Fruit fly (Drosophila melanogaster) Kc167 (cell line): ENCODE results near the gene CG7227.

Source experiments
- Myc ChIP-seq: fragments of >200 bp; optimal IDR thresholded peaks from 2 replicates; lab custom pipeline; 2017; ENCODE audit warnings: missing external identifiers
- Sin3A ChIP-seq: fragments of >200 bp; optimal IDR thresholded peaks from 2 replicates; lab custom pipeline; 2018; ENCODE audit warnings: missing external identifiers
- h ChIP-seq: fragments of >200 bp; optimal IDR thresholded peaks from 3 replicates; lab custom pipeline; 2018; ENCODE audit warnings: missing external identifiers
- insv ChIP-seq: fragments of >200 bp; optimal IDR thresholded peaks from 3 replicates; lab custom pipeline; 2018; ENCODE audit warnings: missing external identifiers
- psq ChIP-seq: fragments of >200 bp; optimal IDR thresholded peaks from 2 replicates; lab custom pipeline; 2017; ENCODE audit warnings: missing external identifiers
- ttk ChIP-seq: sonication (Bioruptor generic); optimal IDR thresholded peaks from 2 replicates; lab custom pipeline; 2017; ENCODE audit warnings: missing external identifiers

The CG7227 gene

DNA sequence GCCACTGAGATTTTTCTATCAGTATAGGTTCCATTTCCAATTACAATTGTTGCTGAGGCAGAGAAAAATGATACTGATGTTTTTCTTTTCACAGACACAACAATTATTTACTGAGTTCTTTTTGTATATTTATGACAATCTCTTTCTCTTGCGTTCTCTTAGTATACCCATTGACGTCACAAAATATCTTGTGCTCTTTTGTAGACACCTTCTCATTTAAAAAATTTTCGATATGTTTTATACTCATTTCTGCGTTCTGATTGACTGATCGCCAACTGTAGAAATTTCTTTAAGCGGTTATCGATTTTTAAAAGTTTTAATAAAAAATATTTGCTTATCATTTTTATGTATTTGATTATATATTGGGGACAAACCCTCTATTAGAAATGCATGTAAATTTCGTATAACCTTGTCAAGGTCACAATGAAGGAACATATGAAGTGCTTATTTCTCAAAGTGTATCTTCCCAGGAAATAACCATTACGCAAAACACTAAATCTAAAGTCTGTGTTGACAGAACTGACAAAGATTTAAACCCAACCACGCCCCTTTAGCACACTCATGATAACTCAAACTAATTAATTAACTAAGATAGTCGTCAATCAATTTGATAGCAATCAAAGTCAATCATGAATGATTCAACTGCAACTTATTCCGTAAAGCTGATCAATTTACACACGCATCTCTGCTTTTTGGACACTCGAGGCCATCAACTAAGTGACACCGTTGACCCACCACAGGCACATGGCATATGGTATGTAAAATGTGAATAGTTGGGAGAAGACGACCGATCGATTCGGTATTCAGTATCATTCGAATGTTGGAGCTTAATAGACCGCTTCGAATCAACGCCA lies 12.9 kb upstream of the CG7227 start, which contains the start of the genes Glyat and Tg:
Gene Glyat (minus strand): TSS at position 51 of the 854 bp plus-strand sequence.
Gene Tg (plus strand): TSS at position 804 of the 854 bp plus-strand sequence.
- TF ChIP-seq Sin3A (no peak), psq (no peak), h (no peak), Myc (lab: Kevin White, UChicago) (no peak), ttk (lab: Kevin White, UChicago) (no peak), insv (lab: Kevin White, UChicago) (no peak)

DNA sequence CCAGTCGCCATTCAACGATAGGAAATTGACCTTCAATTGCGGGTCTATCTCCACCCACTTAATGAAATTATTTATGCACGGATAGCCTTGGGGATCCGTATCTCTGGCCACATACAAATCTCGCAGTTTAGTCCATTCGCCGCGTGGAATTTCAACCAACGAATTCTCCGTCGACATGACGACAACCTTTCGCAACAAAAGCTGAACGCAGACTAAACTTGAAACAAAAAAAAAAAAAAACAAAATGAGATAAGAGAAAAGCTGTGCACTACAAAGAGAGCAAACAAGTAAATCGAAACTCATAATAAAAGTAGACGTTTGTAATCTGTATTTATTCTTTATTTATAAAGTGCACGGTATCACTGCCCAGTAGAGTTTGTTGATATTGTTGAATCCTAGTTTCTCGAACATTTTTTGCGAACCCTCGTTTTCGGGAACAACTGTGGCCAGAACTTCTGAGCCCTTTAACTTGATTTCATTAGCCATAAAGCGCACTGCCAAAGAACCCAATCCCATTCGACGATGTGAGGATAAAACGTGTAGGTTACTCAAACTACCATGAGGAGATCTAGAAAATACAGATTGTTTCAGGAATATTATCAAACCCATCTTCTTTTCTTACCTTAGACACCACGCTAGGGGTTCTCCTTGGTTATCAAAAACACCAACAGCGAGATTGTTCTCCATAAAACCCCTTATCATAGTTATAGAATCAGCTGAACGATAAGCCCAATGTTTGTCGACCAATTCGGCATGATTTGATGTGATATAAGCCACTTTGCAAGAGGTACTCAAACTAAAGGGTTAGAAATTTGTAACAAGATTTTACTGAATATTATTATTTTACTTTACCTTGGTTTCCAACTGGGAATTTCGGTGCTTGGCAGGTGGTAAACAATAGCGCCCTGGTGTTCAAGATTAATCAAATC lies 11.6 kb upstream of the CG7227 start, which contains the start of gene CG12560:
Gene CG12560 (minus strand): TSS at position 195 of the 929 bp plus-strand sequence.
- TF ChIP-seq Myc (lab: Kevin White, UChicago) (no peak), h (no peak), ttk (lab: Kevin White, UChicago) (no peak), psq (no peak), Sin3A (no peak), insv (lab: Kevin White, UChicago) (no peak)

DNA sequence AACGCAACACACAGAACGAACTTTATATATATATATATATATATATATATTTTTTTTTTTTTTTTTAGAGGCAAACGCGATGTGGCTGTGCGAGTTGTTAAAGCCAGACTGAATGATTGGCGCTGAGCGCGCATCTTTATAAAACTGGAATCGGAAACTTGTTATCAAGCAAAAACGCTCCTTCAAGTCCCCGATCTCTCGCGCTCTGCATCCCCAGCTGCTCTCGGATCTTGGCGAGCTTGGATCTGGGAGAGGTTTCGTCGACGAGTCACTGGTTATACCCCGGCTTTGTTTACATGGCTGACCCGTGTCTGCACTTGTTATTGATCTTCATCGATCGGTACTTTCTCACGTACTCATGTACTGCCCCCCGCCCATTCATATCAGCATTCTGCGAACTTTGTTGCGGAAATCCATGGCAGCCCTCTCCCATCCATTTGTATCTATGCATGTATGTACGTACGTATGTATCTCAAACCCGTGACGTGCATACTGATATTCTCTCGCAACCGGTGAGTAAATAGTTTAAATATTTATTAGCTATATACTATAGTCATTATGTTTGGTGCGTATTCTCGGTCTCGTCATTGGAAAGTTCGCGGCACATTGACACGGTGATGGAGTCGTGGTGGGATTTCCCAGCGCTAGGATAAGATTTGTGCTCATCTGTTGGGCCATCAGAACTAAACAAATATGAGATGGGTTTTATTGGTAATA lies 9.4 kb upstream of the CG7227 start, which contains the start of gene Spn28Dc:
Gene Spn28Dc (minus strand): TSS at position 51 of the 717 bp plus-strand sequence.
- no peak for TF ChIP-seq h
- no peak for TF ChIP-seq Sin3A
- TF ChIP-seq psq, result no peak
- no peak for TF ChIP-seq ttk (lab: Kevin White, UChicago)
- TF ChIP-seq insv (lab: Kevin White, UChicago), result no peak
- no peak for TF ChIP-seq Myc (lab: Kevin White, UChicago)

DNA sequence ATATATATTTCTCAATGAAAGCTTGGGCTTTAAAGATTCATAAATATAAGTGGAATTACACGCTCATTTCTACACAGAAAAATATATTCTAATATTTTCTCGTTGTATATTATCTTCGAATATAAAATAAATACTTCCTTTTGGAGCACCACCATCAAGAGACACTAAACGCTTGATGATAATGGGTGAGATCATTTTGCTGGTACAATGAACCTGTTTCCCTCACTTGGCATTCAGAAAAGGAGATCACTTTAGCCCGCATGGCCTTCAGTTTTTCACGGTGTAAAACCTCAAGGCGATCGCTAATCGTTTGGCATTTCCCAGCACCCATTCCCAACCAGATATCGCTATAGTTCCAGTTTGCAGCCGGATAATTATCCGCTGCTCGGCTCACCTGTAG lies 8.1 kb upstream of the CG7227 start:
- TF ChIP-seq h, result no peak
- TF ChIP-seq insv (lab: Kevin White, UChicago), result no peak
- TF ChIP-seq ttk (lab: Kevin White, UChicago), result no peak
- TF ChIP-seq psq, result no peak
- no peak for TF ChIP-seq Myc (lab: Kevin White, UChicago)
- no peak for TF ChIP-seq Sin3A

DNA sequence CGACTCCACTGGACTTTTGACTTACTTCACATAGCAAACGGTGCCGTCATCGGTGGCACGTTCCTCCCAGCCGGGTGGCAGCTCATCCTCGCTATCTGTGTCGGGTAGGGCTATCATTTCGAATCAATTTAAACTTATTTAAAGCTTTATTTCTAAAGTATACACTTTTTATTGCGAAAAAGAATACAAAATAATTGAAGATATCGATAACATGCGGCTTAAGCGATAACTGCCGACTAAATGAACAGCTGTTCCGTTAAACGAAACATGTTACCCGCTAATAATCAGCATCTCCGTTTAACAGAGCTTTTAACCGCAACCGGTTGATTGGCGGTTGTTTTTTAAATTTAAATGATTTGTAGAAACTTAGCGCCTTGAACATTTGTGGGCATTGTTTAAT lies 6.1 kb upstream of the CG7227 start, which contains the start of gene Wwox:
Gene Wwox (minus strand): TSS at position 215 of the 400 bp plus-strand sequence.
- no peak for TF ChIP-seq h
- no peak for TF ChIP-seq ttk (lab: Kevin White, UChicago)
- no peak for TF ChIP-seq Sin3A
- no peak for TF ChIP-seq Myc (lab: Kevin White, UChicago)
- TF ChIP-seq psq, result no peak
- no peak for TF ChIP-seq insv (lab: Kevin White, UChicago)

DNA sequence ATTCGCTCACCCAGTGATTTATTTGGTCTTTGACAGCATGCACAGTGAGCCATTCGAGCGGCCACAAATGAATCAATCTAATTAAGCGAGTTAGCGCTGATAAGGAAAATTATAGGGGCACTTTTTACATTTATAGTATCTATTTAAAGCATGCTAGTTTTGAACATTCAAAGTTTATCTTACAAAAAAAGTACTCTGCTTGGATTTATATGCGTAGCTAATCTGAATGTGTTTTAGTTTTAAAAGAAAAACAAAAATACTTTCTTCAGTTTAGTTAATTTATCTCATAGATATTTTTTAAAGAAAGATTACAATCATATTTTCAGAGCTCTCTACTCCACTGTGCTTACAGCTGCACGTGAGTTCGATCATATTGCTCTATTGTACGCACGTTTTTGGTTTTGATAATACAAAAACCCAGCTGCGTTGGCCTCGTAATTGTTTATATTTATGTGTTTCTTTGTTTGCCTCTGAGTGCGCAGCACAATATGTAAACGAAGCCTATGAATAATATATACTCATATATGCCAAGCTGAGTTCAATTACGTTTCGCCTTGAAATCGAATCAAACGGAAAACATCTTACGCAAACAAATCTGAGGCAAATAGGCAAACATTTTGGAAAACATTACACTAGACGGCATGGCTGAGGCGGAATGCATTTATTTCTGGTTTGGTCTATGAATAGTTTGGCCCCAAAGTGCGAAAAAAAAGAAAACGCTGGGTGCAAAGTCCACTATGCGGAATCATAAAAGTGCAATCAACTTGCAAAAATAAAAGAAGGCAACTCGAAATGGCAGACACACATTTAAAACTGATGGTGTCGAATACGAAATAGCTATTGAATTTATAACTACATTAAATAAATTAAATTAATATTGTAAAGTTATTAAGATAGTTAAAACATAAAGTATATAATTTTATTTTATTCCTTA lies 4.0 kb upstream of the CG7227 start:
- TF ChIP-seq insv (lab: Kevin White, UChicago) (no peak), psq (no peak), ttk (lab: Kevin White, UChicago) (no peak), h (no peak), Sin3A (no peak), Myc (lab: Kevin White, UChicago) (no peak)

DNA sequence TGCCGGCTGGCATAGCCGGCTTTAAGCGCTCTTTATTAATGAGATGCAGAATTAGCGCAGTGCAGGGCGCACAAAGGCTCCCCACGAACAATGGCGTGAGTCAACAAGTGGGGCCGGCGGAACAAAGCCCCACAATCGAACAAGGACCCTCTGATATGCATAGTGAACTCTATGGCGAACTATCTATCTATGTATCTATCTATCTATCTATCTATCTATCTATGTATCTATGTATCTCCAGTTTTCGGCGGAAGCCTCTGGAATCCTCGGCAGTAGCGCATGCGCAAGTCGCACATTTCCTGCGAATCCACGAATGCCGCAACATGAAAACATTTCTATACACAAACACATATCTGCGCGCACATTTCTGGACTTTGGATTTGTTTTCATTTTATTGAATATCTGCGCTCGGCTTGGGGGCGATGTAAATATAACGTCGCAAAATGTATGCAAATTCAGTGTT lies 2.7 kb upstream of the CG7227 start:
- TF ChIP-seq Sin3A, result no peak
- TF ChIP-seq insv (lab: Kevin White, UChicago), result no peak
- no peak for TF ChIP-seq Myc (lab: Kevin White, UChicago)
- no peak for TF ChIP-seq psq
- no peak for TF ChIP-seq ttk (lab: Kevin White, UChicago)

DNA sequence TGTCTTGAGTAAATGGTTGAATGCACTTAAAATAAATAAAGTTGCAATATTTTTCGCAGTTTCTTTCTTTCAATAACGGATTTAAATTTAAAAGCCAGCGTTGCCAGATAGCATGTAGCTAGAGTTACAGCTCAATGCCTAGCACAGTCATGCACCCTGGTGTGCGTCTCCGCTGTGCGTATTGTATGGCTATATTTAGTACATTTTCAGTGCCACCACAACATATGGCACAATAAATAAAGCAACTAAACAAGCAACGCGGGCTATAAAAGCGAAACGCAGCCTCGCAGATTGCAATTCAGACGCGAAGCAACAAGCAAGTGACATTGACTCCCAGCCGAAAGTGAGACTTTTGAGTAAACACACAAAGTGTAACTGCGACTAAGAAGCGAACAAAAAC lies 704 bp upstream of the CG7227 start, which contains the start of gene Sirup:
Gene Sirup (plus strand): TSS at position 215 of the 400 bp plus-strand sequence.
- TF ChIP-seq h (no peak), ttk (lab: Kevin White, UChicago) (no peak)

DNA sequence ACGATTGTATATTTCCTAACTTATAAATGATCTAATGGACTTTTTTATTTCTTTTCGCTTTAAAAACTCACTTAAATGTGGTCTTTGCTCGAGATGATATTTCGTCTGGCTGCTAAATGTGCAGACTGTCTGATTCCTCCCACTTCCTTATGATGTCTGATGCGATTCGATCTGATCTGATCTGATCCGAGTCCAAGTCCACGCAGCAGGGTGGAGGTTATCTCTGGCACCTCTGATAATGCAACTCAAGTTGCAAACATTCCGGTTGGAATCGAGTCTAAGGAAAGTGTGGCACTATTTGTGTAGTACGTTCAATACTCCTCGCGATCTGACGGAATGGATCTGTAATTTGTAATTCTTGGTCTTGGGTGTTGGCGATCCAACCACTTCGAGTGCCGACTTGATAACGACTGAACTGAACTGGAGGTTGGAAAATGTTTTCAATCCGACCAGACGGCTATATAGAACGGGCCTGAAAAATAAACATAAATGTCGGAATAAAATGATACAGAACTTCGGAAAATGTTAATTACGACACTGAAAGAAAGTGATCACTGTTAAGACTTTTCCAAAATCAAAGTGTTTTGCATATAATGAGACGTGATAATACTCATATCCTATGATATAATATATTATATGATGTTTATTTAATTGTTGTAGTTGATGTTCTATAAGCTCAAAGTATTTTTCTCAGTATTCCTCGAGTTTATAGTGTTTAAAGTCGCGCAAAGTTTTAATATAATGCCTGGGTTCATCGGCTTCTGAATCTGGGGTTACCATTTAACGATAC lies 466 bp downstream of the CG7227 start:
- TF ChIP-seq Myc (lab: Kevin White, UChicago) (no peak), psq (no peak), Sin3A (no peak), ttk (lab: Kevin White, UChicago) (no peak), insv (lab: Kevin White, UChicago) (no peak), h (no peak)
